Worm (Caenorhabditis elegans): ENCODE data around the gene hse-5.

DNA sequence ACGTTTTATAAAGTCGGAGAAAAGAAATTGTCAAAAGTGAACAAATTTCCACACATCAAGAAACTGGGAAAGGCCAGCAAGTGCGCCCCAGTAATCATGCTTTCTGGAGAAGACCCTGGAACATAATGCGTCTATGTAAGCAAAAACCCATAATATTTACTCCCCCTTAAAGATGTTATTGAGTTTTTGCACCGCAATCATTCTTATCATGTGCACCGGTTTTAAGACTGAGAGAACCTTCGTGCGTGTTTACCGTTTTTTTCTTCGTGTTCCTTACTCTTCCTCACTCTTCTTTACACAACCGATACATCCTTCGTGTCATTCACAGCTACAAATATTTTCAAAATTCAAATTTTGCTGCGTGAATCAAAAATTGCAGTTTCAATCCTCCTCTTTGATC lies 27.8 kb downstream of the hse-5 start:
- no peak for TF ChIP-seq attf-6 (GFP tag; IDR thresholded peaks at IDR 0.05)
- TF ChIP-seq unc-62 (GFP tag; optimal IDR thresholded peaks at IDR 0.05), result no peak
